Fruit fly (Drosophila melanogaster) whole organism, prepupa: ENCODE data around the gene teq.

ENCODE experiments used
- CG1621 ChIP-seq: fragments of 200-800 bp; sonication (Bioruptor generic); optimal IDR thresholded peaks from 3 replicates; lab custom pipeline; 2018; ENCODE audit warnings: missing biosample characterization, mild to moderate bottlenecking, missing genetic modification characterization
- Hr38 ChIP-seq: sonication (Bioruptor generic); optimal IDR thresholded peaks from 2 replicates; lab custom pipeline; 2016; ENCODE audit warnings: missing biosample characterization, missing genetic modification characterization
- Hr39 ChIP-seq: fragments of 200-800 bp; sonication (Bioruptor generic); optimal IDR thresholded peaks from 2 replicates; lab custom pipeline; 2016; ENCODE audit warnings: missing biosample characterization, missing genetic modification characterization
- Hr4 ChIP-seq: fragments of 200-800 bp; sonication (Bioruptor generic); optimal IDR thresholded peaks from 3 replicates; lab custom pipeline; 2016; ENCODE audit warnings: missing biosample characterization, missing genetic modification characterization
- Lpt ChIP-seq: fragments of 200-800 bp; sonication (Bioruptor generic); optimal IDR thresholded peaks from 3 replicates; lab custom pipeline; 2016; ENCODE audit warnings: missing biosample characterization, missing genetic modification characterization
- pdm3 ChIP-seq: fragments of 200-800 bp; sonication (Bioruptor generic); optimal IDR thresholded peaks from 3 replicates; lab custom pipeline; 2016; ENCODE audit warnings: missing biosample characterization, missing genetic modification characterization

DNA sequence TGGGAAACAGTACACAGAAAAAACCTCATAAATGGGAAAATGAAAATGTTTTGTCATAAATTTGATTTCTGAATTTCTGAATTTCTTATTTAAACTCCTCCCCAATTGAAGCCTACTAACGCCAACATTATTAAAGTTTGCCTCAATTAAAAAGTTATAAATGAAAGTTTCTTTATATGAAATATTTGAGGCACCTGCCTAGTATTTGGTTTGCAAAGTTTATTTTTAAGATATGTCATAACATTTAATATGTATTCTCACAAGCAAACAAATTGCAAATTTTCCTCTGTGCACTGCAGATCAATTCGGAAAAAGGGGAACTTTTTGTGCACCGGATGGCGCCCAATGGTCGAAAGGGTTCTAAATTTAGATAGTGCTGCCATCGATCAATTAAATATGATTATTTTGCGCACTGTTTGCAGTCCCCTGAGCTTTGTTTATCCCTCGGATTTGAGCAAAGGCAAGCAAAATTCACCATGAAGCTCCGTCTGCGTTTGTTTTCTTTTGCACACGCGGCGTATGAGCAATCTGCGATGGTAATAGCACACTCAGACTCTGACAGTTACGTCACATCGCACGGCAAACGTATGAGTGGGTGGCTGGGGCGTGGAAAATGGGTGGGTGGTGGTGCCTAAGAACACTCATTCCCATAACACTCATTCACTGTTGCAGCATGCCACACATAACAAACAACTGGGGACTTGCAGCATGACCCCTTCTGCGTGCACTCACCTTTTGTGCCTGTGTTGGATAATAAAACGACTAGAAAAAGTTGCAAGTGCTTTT, 9.3 kb upstream of the teq start:
- TF ChIP-seq CG1621 (tag; lab: Kevin White, UChicago) (no peak), Hr4 (peak; percentile 73), Hr38 (GFP tag; lab: Kevin White, UChicago) (no peak), pdm3 (peak; percentile 46), Lpt (GFP tag; lab: Kevin White, UChicago) (peak; percentile 37), Hr39 (peak; percentile 22)
